Worm (Caenorhabditis elegans) whole organism, early embryonic: ENCODE data around the gene Y50E8A.12.

ENCODE experiments used
- ama-1 ChIP-seq: fragments of 150-350 bp; optimal IDR thresholded peaks from 2 replicates; lab custom pipeline; 2014
- ceh-13 ChIP-seq: fragments of 200-800 bp; sonication (Bioruptor generic); optimal IDR thresholded peaks from 2 replicates; lab custom pipeline; 2018; ENCODE audit warnings: mild to moderate bottlenecking, missing genetic modification characterization, missing compliant biosample characterization
- flt-1 ChIP-seq: fragments of 200-800 bp; sonication (Bioruptor generic); IDR thresholded peaks from 2 replicates; pipeline ENCODE4 v1.3.6; 2022; ENCODE audit warnings: missing genetic modification characterization, missing compliant biosample characterization
- pes-1 ChIP-seq: fragments of 200-800 bp; sonication (Bioruptor generic); IDR thresholded peaks from 2 replicates; pipeline ENCODE4 v1.3.6; 2022; ENCODE audit warnings: missing genetic modification reagents, missing genetic modification characterization, missing compliant biosample characterization
- scrt-1 ChIP-seq: fragments of 200-800 bp; sonication (Bioruptor generic); IDR thresholded peaks from 2 replicates; pipeline ENCODE4 v1.3.6; 2022; ENCODE audit warnings: missing genetic modification characterization, missing compliant biosample characterization
- tbx-11 ChIP-seq: fragments of 200-800 bp; sonication (Bioruptor generic); IDR thresholded peaks from 2 replicates; pipeline ENCODE4 v1.3.6; 2022; ENCODE audit warnings: missing genetic modification characterization, missing compliant biosample characterization
- tbx-37 ChIP-seq: fragments of 200-800 bp; sonication (Bioruptor generic); conservative IDR thresholded peaks from 2 replicates; pipeline ENCODE4 v1.3.6; 2022; ENCODE audit warnings: missing genetic modification reagents, missing genetic modification characterization, missing compliant biosample characterization

ce11 chrV:14790792-14791191 lies 6.8 kb upstream of the Y50E8A.12 start:
- TF ChIP-seq ama-1 (lab: Kevin White, UChicago): no peak
- no peak for TF ChIP-seq tbx-37 (GFP tag; lab: Robert Waterston, UW)
- TF ChIP-seq flt-1 (GFP tag; lab: Robert Waterston, UW): no peak
- no peak for TF ChIP-seq scrt-1
- TF ChIP-seq pes-1 (GFP tag; lab: Robert Waterston, UW): no peak
- no peak for TF ChIP-seq ceh-13
- no peak for TF ChIP-seq tbx-11 (GFP tag; lab: Robert Waterston, UW)
